Worm (Caenorhabditis elegans): ENCODE results near the gene nurf-1.

nurf-1 gene

ce11 chrII:14441144-14441543, 50.6 kb downstream of the nurf-1 start, which contains the start of gene smg-8 (continued):
- no peak for TF ChIP-seq jun-1 (tag; optimal IDR thresholded peaks at IDR 0.05)
- TF ChIP-seq ceh-20 (GFP tag; IDR thresholded peaks at IDR 0.05), result 0 out of 2 replicates have a peak, but pooled peaks have one; percentile 18
- TF ChIP-seq dmd-8 (GFP tag; IDR thresholded peaks at IDR 0.05), result no peak
- no peak for TF ChIP-seq hif-1 (tag; optimal IDR thresholded peaks at IDR 0.05)
- no peak for TF ChIP-seq sdz-12 (GFP tag; optimal IDR thresholded peaks at IDR 0.05)
- TF ChIP-seq ces-1 (GFP tag; optimal IDR thresholded peaks at IDR 0.05), result peak; percentile 26
- no peak for TF ChIP-seq duxl-1 (tag; optimal IDR thresholded peaks at IDR 0.05; ENCODE audit: poor library complexity)
- TF ChIP-seq ceh-62 (tag; optimal IDR thresholded peaks at IDR 0.05), result no peak
- no peak for TF ChIP-seq R02D3.7 (tag; optimal IDR thresholded peaks at IDR 0.05)
- no peak for TF ChIP-seq lir-3 (tag; optimal IDR thresholded peaks at IDR 0.05)
- TF ChIP-seq zfp-3 (GFP tag; conservative IDR thresholded peaks at IDR 0.05), result no peak
- peak; percentile 96 for TF ChIP-seq dpl-1 (GFP tag; optimal IDR thresholded peaks at IDR 0.05)
- no peak for TF ChIP-seq rbr-2 (tag; optimal IDR thresholded peaks at IDR 0.05)
- no peak for TF ChIP-seq F44E2.7 (GFP tag; IDR thresholded peaks at IDR 0.05)
- TF ChIP-seq unc-62 (GFP tag; optimal IDR thresholded peaks at IDR 0.05 in 1 of 2), result peak in 1 of 2 experiments; percentile 59
- TF ChIP-seq unc-62 (tag; optimal IDR thresholded peaks at IDR 0.05), result no peak
- peak; percentile 40 for TF ChIP-seq fkh-10 (GFP tag; optimal IDR thresholded peaks at IDR 0.05)
- TF ChIP-seq F26F4.8 (GFP tag; conservative IDR thresholded peaks at IDR 0.05), result no peak
- TF ChIP-seq T20F7.1 (GFP tag; optimal IDR thresholded peaks at IDR 0.05), result no peak
- TF ChIP-seq nhr-77 (tag; optimal IDR thresholded peaks at IDR 0.05), result peak; percentile 88
- no peak for TF ChIP-seq zip-2 (tag; optimal IDR thresholded peaks at IDR 0.05)
- no peak for TF ChIP-seq lin-39 (tag; optimal IDR thresholded peaks at IDR 0.05)
- TF ChIP-seq pha-4 (GFP tag; IDR thresholded peaks at IDR 0.05), result no peak
- TF ChIP-seq pha-4 (tag; optimal IDR thresholded peaks at IDR 0.05), result peak; percentile 93
- TF ChIP-seq php-3 (GFP tag; IDR thresholded peaks at IDR 0.05), result no peak
- peak; percentile 97 for TF ChIP-seq lin-38 (GFP tag; IDR thresholded peaks at IDR 0.05)
- TF ChIP-seq lim-7 (GFP tag; IDR thresholded peaks at IDR 0.05), result no peak
- no peak for TF ChIP-seq T26A8.4 (GFP tag; IDR thresholded peaks at IDR 0.05)
- TF ChIP-seq daf-12 (tag; optimal IDR thresholded peaks at IDR 0.05), result no peak
- TF ChIP-seq nhr-111 (GFP tag; optimal IDR thresholded peaks at IDR 0.05), result no peak
- peak in 1 of 2 experiments; percentile 43 for TF ChIP-seq mdl-1 (tag; optimal IDR thresholded peaks at IDR 0.05)
- no peak for TF ChIP-seq dmd-6 (GFP tag; IDR thresholded peaks at IDR 0.05)
- no peak for TF ChIP-seq hlh-11 (tag; optimal IDR thresholded peaks at IDR 0.05)
- no peak for TF ChIP-seq F37D6.2 (tag; optimal IDR thresholded peaks at IDR 0.05)
- TF ChIP-seq snpc-4 (tag; optimal IDR thresholded peaks at IDR 0.05), result no peak
- TF ChIP-seq nhr-11 (tag; optimal IDR thresholded peaks at IDR 0.05), result peak; percentile 38
- TF ChIP-seq Y5F2A.4 (GFP tag; optimal IDR thresholded peaks at IDR 0.05), result no peak

ce11 chrII:14451934-14452333, 61.4 kb downstream of the nurf-1 start:
- TF ChIP-seq mxl-2 (GFP tag; conservative IDR thresholded peaks at IDR 0.05), result no peak
- TF ChIP-seq fkh-10 (GFP tag; optimal IDR thresholded peaks at IDR 0.05), result peak; percentile 45
- TF ChIP-seq aha-1 (tag), result peak; percentile 50

- TF ChIP-seq dve-1 (tag; optimal IDR thresholded peaks at IDR 0.05; ENCODE audit: insufficient read depth) (no peak), php-3 (GFP tag; IDR thresholded peaks at IDR 0.05) (no peak), F10B5.3 (tag; optimal IDR thresholded peaks at IDR 0.05) (no peak), Y75B8A.6 (GFP tag; IDR thresholded peaks at IDR 0.05) (no peak), set-16 (GFP tag; IDR thresholded peaks at IDR 0.05) (no peak), unc-130 (GFP tag; optimal IDR thresholded peaks at IDR 0.05) (no peak), saeg-2 (GFP tag; IDR thresholded peaks at IDR 0.05) (no peak)
These were observed 64.8 kb downstream of the nurf-1 start, which contains the start of gene dmsr-6 for ce11 chrII:14455332-14455731. dmsr-6 (plus strand) TSS chrII:14455632.
